Fruit fly (Drosophila melanogaster): Measurements from ENCODE around the gene trem.

Gene trem

dm6 chr3R:19995408-19995807, 35.7 kb downstream of the trem start:
- TF ChIP-seq h (optimal IDR thresholded peaks at IDR 0.05) (no peak), psq (optimal IDR thresholded peaks at IDR 0.05) (no peak), Myc (optimal IDR thresholded peaks at IDR 0.05) (no peak), ttk (optimal IDR thresholded peaks at IDR 0.05) (no peak), Sin3A (optimal IDR thresholded peaks at IDR 0.05) (no peak), insv (optimal IDR thresholded peaks at IDR 0.05) (no peak)

dm6 chr3R:19985376-19985775, 45.7 kb downstream of the trem start:
- TF ChIP-seq psq (optimal IDR thresholded peaks at IDR 0.05): no peak
- TF ChIP-seq Sin3A (optimal IDR thresholded peaks at IDR 0.05): no peak
- TF ChIP-seq insv (optimal IDR thresholded peaks at IDR 0.05): no peak

Measured in Kc167 (cell line).